Fruit fly (Drosophila melanogaster) whole organism, embryonic: ENCODE results near the gene CG13081.

Experiments used
- Bgb ChIP-seq: fragments of 200-800 bp; sonication (Bioruptor generic); IDR thresholded peaks from 2 replicates; pipeline ENCODE4 v1.3.6; 2022; ENCODE audit warnings: missing biosample characterization, missing genetic modification characterization; ENCODE audit not compliant: partially characterized antibody
- CG10366 ChIP-seq: fragments of 200-800 bp; sonication (Bioruptor generic); IDR thresholded peaks from 2 replicates; pipeline ENCODE4 v1.3.6; 2022; ENCODE audit warnings: missing biosample characterization, missing genetic modification characterization
- CG11723 ChIP-seq: fragments of 200-800 bp; sonication (Bioruptor generic); optimal IDR thresholded peaks from 2 replicates; lab custom pipeline; 2017; ENCODE audit warnings: missing biosample characterization, mild to moderate bottlenecking, missing genetic modification characterization
- CG13424 ChIP-seq: fragments of 200-800 bp; sonication (Bioruptor generic); optimal IDR thresholded peaks from 2 replicates; lab custom pipeline; 2019; ENCODE audit warnings: missing biosample characterization, mild to moderate bottlenecking, missing genetic modification characterization, moderate library complexity
- CG15514 ChIP-seq: fragments of 200-800 bp; sonication (Bioruptor generic); optimal IDR thresholded peaks from 3 replicates; lab custom pipeline; 2017; ENCODE audit warnings: missing biosample characterization, missing genetic modification characterization, mild to moderate bottlenecking, moderate library complexity, missing genetic modification reagents
- CG31365 ChIP-seq: fragments of 200-800 bp; sonication (Bioruptor generic); optimal IDR thresholded peaks from 2 replicates; lab custom pipeline; 2018; ENCODE audit warnings: missing biosample characterization, mild to moderate bottlenecking, missing genetic modification characterization
- CG4424 ChIP-seq: fragments of 200-800 bp; sonication (Bioruptor generic); optimal IDR thresholded peaks from 3 replicates; lab custom pipeline; 2016; ENCODE audit warnings: missing biosample characterization, missing genetic modification characterization
- CG6765 ChIP-seq: fragments of 200-800 bp; sonication (Bioruptor generic); optimal IDR thresholded peaks from 3 replicates; lab custom pipeline; 2017; ENCODE audit warnings: missing biosample characterization, mild to moderate bottlenecking, missing genetic modification characterization
- CG6854 ChIP-seq: fragments of 200-800 bp; sonication (Bioruptor generic); optimal IDR thresholded peaks from 3 replicates; lab custom pipeline; 2017; ENCODE audit warnings: missing biosample characterization, mild to moderate bottlenecking, missing genetic modification characterization
- CG7271 ChIP-seq: fragments of 200-800 bp; sonication (Bioruptor generic); optimal IDR thresholded peaks from 2 replicates; lab custom pipeline; 2018; ENCODE audit warnings: missing biosample characterization, mild to moderate bottlenecking, missing genetic modification characterization, moderate library complexity
- CG7839 ChIP-seq: fragments of 200-800 bp; sonication (Bioruptor generic); optimal IDR thresholded peaks from 3 replicates; lab custom pipeline; 2018; ENCODE audit warnings: missing biosample characterization, mild to moderate bottlenecking, missing genetic modification characterization, moderate library complexity
- CG9876 ChIP-seq: fragments of 200-800 bp; sonication (Bioruptor generic); optimal IDR thresholded peaks from 2 replicates; lab custom pipeline; 2016; ENCODE audit warnings: missing biosample characterization, missing genetic modification characterization
- D ChIP-seq, 2 experiments: fragments of 200-800 bp in 1 of 2; fragments of >200 bp in 1 of 2; sonication (Bioruptor generic) in 1 of 2; optimal IDR thresholded peaks; 2 replicates in 1 of 2; 3 replicates in 1 of 2; lab custom pipeline; 2017; ENCODE audit warnings: mild to moderate bottlenecking in 1 of 2, missing biosample characterization in 1 of 2, missing genetic modification characterization in 1 of 2, missing genetic modification reagents in 1 of 2
- Deaf1 ChIP-seq: fragments of 200-800 bp; optimal IDR thresholded peaks from 3 replicates; lab custom pipeline; 2019; ENCODE audit warnings: missing biosample characterization, mild to moderate bottlenecking, missing genetic modification characterization, moderate library complexity
- Dfd ChIP-seq, 2 experiments: fragments of >200 bp; optimal IDR thresholded peaks; 2 replicates each; lab custom pipeline; 2017; ENCODE audit warnings: missing biosample characterization in 2 of 2, missing genetic modification characterization in 2 of 2
- Dp ChIP-seq: fragments of 200-800 bp; sonication (Bioruptor generic); optimal IDR thresholded peaks from 2 replicates; lab custom pipeline; 2018; ENCODE audit warnings: missing biosample characterization, mild to moderate bottlenecking, missing genetic modification characterization, moderate library complexity
- E2f2 ChIP-seq: fragments of 200-800 bp; sonication (Bioruptor generic); IDR thresholded peaks from 2 replicates; pipeline ENCODE4 v1.3.6; 2022; ENCODE audit warnings: missing biosample characterization, missing genetic modification characterization
- Fer1 ChIP-seq: fragments of 200-800 bp; sonication (Bioruptor generic); optimal IDR thresholded peaks from 2 replicates; lab custom pipeline; 2017; ENCODE audit warnings: missing biosample characterization, mild to moderate bottlenecking, missing genetic modification characterization
- Gug ChIP-seq: fragments of 200-800 bp; sonication (Bioruptor generic); IDR thresholded peaks from 4 replicates; pipeline ENCODE4 v1.3.6; 2022; ENCODE audit warnings: missing biosample characterization, missing genetic modification characterization
- MBD-R2 ChIP-seq: fragments of 200-800 bp; sonication (Bioruptor generic); IDR thresholded peaks from 2 replicates; pipeline ENCODE4 v1.3.6; 2022; ENCODE audit warnings: missing biosample characterization, missing genetic modification characterization
- NFAT ChIP-seq: fragments of 200-800 bp; sonication (Bioruptor generic); IDR thresholded peaks from 2 replicates; pipeline ENCODE4 v1.3.6; 2022; ENCODE audit warnings: missing biosample characterization, missing genetic modification characterization
- NfI ChIP-seq: fragments of 200-800 bp; sonication (Bioruptor generic); optimal IDR thresholded peaks from 3 replicates; lab custom pipeline; 2018; ENCODE audit warnings: missing biosample characterization, mild to moderate bottlenecking, missing genetic modification characterization, moderate library complexity
- Oli ChIP-seq: fragments of 200-800 bp; sonication (Bioruptor generic); optimal IDR thresholded peaks from 2 replicates; lab custom pipeline; 2018; ENCODE audit warnings: missing biosample characterization, mild to moderate bottlenecking, missing genetic modification characterization, moderate library complexity
- Scr ChIP-seq: fragments of 200-800 bp; sonication (Bioruptor generic); IDR thresholded peaks from 2 replicates; pipeline ENCODE4 v1.3.6; 2022; ENCODE audit warnings: missing biosample characterization, missing genetic modification characterization; ENCODE audit not compliant: partially characterized antibody
- YL-1 ChIP-seq: fragments of 200-800 bp; sonication (Bioruptor generic); optimal IDR thresholded peaks from 3 replicates; lab custom pipeline; 2017; ENCODE audit warnings: missing biosample characterization, mild to moderate bottlenecking, missing genetic modification characterization
- ase ChIP-seq: fragments of 200-800 bp; sonication (Bioruptor generic); IDR thresholded peaks from 3 replicates; pipeline ENCODE4 v1.3.6; 2022; ENCODE audit warnings: missing biosample characterization, missing genetic modification characterization
- ato ChIP-seq: fragments of 200-800 bp; sonication (Bioruptor generic); IDR thresholded peaks from 2 replicates; pipeline ENCODE4 v1.3.6; 2022; ENCODE audit warnings: missing biosample characterization, missing genetic modification characterization; ENCODE audit not compliant: partially characterized antibody
- az2 ChIP-seq: fragments of 200-800 bp; sonication (Bioruptor generic); optimal IDR thresholded peaks from 3 replicates; lab custom pipeline; 2016; ENCODE audit warnings: missing biosample characterization, missing genetic modification characterization
- cg ChIP-seq: fragments of 200-800 bp; sonication (Bioruptor generic); optimal IDR thresholded peaks from 3 replicates; lab custom pipeline; 2019; ENCODE audit warnings: missing biosample characterization, mild to moderate bottlenecking, missing genetic modification characterization, moderate library complexity
- dysf ChIP-seq: fragments of 200-800 bp; sonication (Bioruptor generic); IDR thresholded peaks from 3 replicates; pipeline ENCODE4 v1.3.6; 2022; ENCODE audit warnings: missing biosample characterization, missing genetic modification characterization
- ftz-f1 ChIP-seq: fragments of 200-800 bp; sonication (Bioruptor generic); optimal IDR thresholded peaks from 2 replicates; lab custom pipeline; 2016; ENCODE audit warnings: missing biosample characterization, missing genetic modification characterization
- fu2 ChIP-seq: fragments of 200-800 bp; sonication (Bioruptor generic); optimal IDR thresholded peaks from 2 replicates; lab custom pipeline; 2016; ENCODE audit warnings: missing biosample characterization, missing genetic modification characterization
- gcm ChIP-seq: fragments of 200-800 bp; sonication (Bioruptor generic); optimal IDR thresholded peaks from 2 replicates; lab custom pipeline; 2019; ENCODE audit warnings: missing biosample characterization, mild to moderate bottlenecking, missing genetic modification characterization, moderate library complexity
- gsb-n ChIP-seq: fragments of 200-800 bp; sonication (Bioruptor generic); optimal IDR thresholded peaks from 3 replicates; lab custom pipeline; 2018; ENCODE audit warnings: missing biosample characterization, mild to moderate bottlenecking, missing genetic modification characterization
- hbn ChIP-seq: fragments of 200-800 bp; sonication (Bioruptor generic); IDR thresholded peaks from 2 replicates; pipeline ENCODE4 v1.3.6; 2022; ENCODE audit warnings: missing biosample characterization, missing genetic modification characterization; ENCODE audit not compliant: partially characterized antibody
- insv ChIP-seq, 2 experiments: fragments of 200-800 bp; sonication (Bioruptor generic); optimal IDR thresholded peaks; 3 replicates each; lab custom pipeline; 2016 to 2018; ENCODE audit warnings: missing biosample characterization in 2 of 2, missing genetic modification characterization in 2 of 2
- kah ChIP-seq: fragments of 200-800 bp; sonication (Bioruptor generic); optimal IDR thresholded peaks from 2 replicates; lab custom pipeline; 2018; ENCODE audit warnings: missing biosample characterization, mild to moderate bottlenecking, missing genetic modification characterization
- knrl ChIP-seq: fragments of 200-800 bp; sonication (Bioruptor generic); IDR thresholded peaks from 3 replicates; pipeline ENCODE4 v1.3.6; 2022; ENCODE audit warnings: missing biosample characterization, missing genetic modification characterization; ENCODE audit not compliant: partially characterized antibody
- mirr ChIP-seq: fragments of 200-800 bp; sonication (Bioruptor generic); optimal IDR thresholded peaks from 3 replicates; lab custom pipeline; 2018; ENCODE audit warnings: missing biosample characterization, mild to moderate bottlenecking, missing genetic modification characterization
- pb ChIP-seq: fragments of 200-800 bp; sonication (Bioruptor generic); optimal IDR thresholded peaks from 3 replicates; lab custom pipeline; 2016; ENCODE audit warnings: missing biosample characterization, missing genetic modification characterization
- phol ChIP-seq: fragments of 200-800 bp; sonication (Bioruptor generic); optimal IDR thresholded peaks from 3 replicates; lab custom pipeline; 2018; ENCODE audit warnings: missing biosample characterization, mild to moderate bottlenecking, missing genetic modification characterization, moderate library complexity
- pzg ChIP-seq: fragments of 200-800 bp; sonication (Bioruptor generic); optimal IDR thresholded peaks from 3 replicates; lab custom pipeline; 2018; ENCODE audit warnings: missing biosample characterization, mild to moderate bottlenecking, missing genetic modification characterization, moderate library complexity
- salm ChIP-seq: fragments of 200-800 bp; sonication (Bioruptor generic); optimal IDR thresholded peaks from 2 replicates; lab custom pipeline; 2018; ENCODE audit warnings: missing biosample characterization, mild to moderate bottlenecking, missing genetic modification characterization
- sd ChIP-seq: fragments of 200-800 bp; sonication (Bioruptor generic); optimal IDR thresholded peaks from 3 replicates; lab custom pipeline; 2018; ENCODE audit warnings: missing biosample characterization, mild to moderate bottlenecking, missing genetic modification characterization, moderate library complexity
- so ChIP-seq: fragments of 200-800 bp; sonication (Bioruptor generic); IDR thresholded peaks from 3 replicates; pipeline ENCODE4 v1.3.6; 2022; ENCODE audit warnings: missing biosample characterization, missing genetic modification characterization
- sr ChIP-seq: fragments of 200-800 bp; sonication (Bioruptor generic); IDR thresholded peaks from 3 replicates; pipeline ENCODE4 v1.3.6; 2022; ENCODE audit warnings: missing biosample characterization, missing genetic modification characterization
- stc ChIP-seq: fragments of 200-800 bp; sonication (Bioruptor generic); IDR thresholded peaks from 2 replicates; pipeline ENCODE4 v1.3.6; 2022; ENCODE audit warnings: missing biosample characterization, missing genetic modification characterization
- trh ChIP-seq: fragments of 200-800 bp; sonication (Bioruptor generic); optimal IDR thresholded peaks from 2 replicates; lab custom pipeline; 2016; ENCODE audit warnings: missing biosample characterization, missing genetic modification characterization

The CG13081 gene

dm6 chr2L:19517154-19517814 is 23.1 kb upstream of the CG13081 start, which contains the start of gene Hasp (continued):
- TF ChIP-seq kah (GFP tag; lab: Kevin White, UChicago): peak; percentile 28
- no peak for TF ChIP-seq pb (GFP tag; lab: Kevin White, UChicago)
- peak; percentile 51; the same call in 1 of the 2 replicates for TF ChIP-seq stc (GFP tag; lab: Robert Waterston, UW)
- peak; percentile 63 for TF ChIP-seq Oli (tag; lab: Kevin White, UChicago)
- peak; percentile 46; the same call in 2 of the 3 replicates for TF ChIP-seq knrl
- TF ChIP-seq CG7271 (tag; lab: Kevin White, UChicago): peak; percentile 35
- no peak for TF ChIP-seq fu2 (GFP tag; lab: Kevin White, UChicago)
- peak; percentile 63 for TF ChIP-seq phol
- TF ChIP-seq CG9876 (GFP tag; lab: Kevin White, UChicago): no peak
- TF ChIP-seq salm: no peak
- TF ChIP-seq so (GFP tag; lab: Robert Waterston, UW): 0 out of 3 replicates have a peak, but pooled peaks have one; percentile 13
- peak; percentile 55 for TF ChIP-seq Fer1 (GFP tag; lab: Kevin White, UChicago)
- TF ChIP-seq Gug (GFP tag; lab: Robert Waterston, UW): peak; percentile 45; the same call in 2 of the 4 replicates
- TF ChIP-seq E2f2: peak; percentile 33
- peak; percentile 46 for TF ChIP-seq CG6854 (GFP tag; lab: Kevin White, UChicago)
- TF ChIP-seq CG6765: no peak
- TF ChIP-seq Dp (GFP tag; lab: Kevin White, UChicago): peak; percentile 7
- TF ChIP-seq Scr (GFP tag; lab: Robert Waterston, UW): peak; percentile 60
- TF ChIP-seq CG31365: no peak
- TF ChIP-seq trh: peak; percentile 16
- peak; percentile 39; the same call in 1 of the 2 replicates for TF ChIP-seq MBD-R2 (GFP tag; lab: Robert Waterston, UW)
- TF ChIP-seq Deaf1 (tag; lab: Kevin White, UChicago): peak; percentile 47
- peak; percentile 46 for TF ChIP-seq CG4424 (GFP tag; lab: Kevin White, UChicago)
- TF ChIP-seq ftz-f1 (GFP tag; lab: Kevin White, UChicago): no peak
- TF ChIP-seq NfI (GFP tag; lab: Kevin White, UChicago): peak; percentile 35
- TF ChIP-seq cg: peak; percentile 89
- peak; percentile 17; the same call in 1 of the 2 replicates for TF ChIP-seq CG10366
- peak; percentile 88 for TF ChIP-seq ato (GFP tag; lab: Robert Waterston, UW)
- TF ChIP-seq ase (GFP tag; lab: Robert Waterston, UW): peak; percentile 40; the same call in 1 of the 3 replicates
- TF ChIP-seq sd: no peak
- TF ChIP-seq Dfd (GFP tag; optimal IDR thresholded peaks at IDR 0.05; lab: Kevin White, UChicago): no peak
- TF ChIP-seq CG11723 (GFP tag; lab: Kevin White, UChicago): peak; percentile 13
- TF ChIP-seq mirr (GFP tag; lab: Kevin White, UChicago): peak; percentile 8
- peak; percentile 53; the same call in 1 of the 2 replicates for TF ChIP-seq hbn (GFP tag; lab: Robert Waterston, UW)
- no peak for TF ChIP-seq gsb-n (tag; lab: Kevin White, UChicago)
- peak; percentile 83 for TF ChIP-seq CG7839 (tag; lab: Kevin White, UChicago)
- TF ChIP-seq dysf: peak; percentile 58; the same call in 1 of the 3 replicates
- TF ChIP-seq Bgb (GFP tag; lab: Robert Waterston, UW): peak; percentile 58
- no peak for TF ChIP-seq YL-1 (GFP tag; lab: Kevin White, UChicago)
- peak; percentile 19 for TF ChIP-seq CG15514 (GFP tag; lab: Kevin White, UChicago)
- peak; percentile 64 for TF ChIP-seq az2
- peak; percentile 59 for TF ChIP-seq gcm
- no peak for TF ChIP-seq D (optimal IDR thresholded peaks at IDR 0.05; lab: Kevin White, UChicago)
- peak; percentile 44 for TF ChIP-seq D (GFP tag; optimal IDR thresholded peaks at IDR 0.05; lab: Kevin White, UChicago)
- no peak for TF ChIP-seq insv (GFP tag; optimal IDR thresholded peaks at IDR 0.05; lab: Kevin White, UChicago)
- peak; percentile 39; the same call in 1 of the 2 replicates for TF ChIP-seq NFAT
- peak; percentile 51 for TF ChIP-seq CG13424 (tag; lab: Kevin White, UChicago)
- TF ChIP-seq sr: no peak
- peak; percentile 16 for TF ChIP-seq pzg (GFP tag; lab: Kevin White, UChicago)
